Worm (Caenorhabditis elegans): ENCODE measurements around the gene dpf-4.

DNA sequence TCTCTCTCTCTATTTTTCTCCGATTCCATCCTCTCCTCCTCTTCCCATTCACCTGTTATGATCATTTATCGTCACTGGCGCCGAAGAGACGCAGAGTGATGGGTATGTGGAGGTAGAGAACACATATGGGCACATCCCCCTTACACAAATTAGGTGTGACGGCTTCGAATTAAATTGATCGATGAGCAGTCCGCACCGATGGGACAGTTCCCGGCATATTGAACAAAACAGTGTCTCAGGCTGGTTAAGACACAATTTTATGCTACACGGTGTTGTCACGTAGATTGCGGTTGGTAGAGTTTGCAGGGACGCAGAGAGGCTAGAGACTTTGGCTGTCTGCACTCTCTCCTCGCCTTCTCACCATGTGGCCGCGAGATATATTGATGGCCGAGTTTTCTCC is 44.3 kb upstream of the dpf-4 start, which contains the start of gene R12B2.7:
- TF ChIP-seq zag-1 (tag; optimal IDR thresholded peaks at IDR 0.05): no peak
- no peak for TF ChIP-seq nhr-11 (tag; optimal IDR thresholded peaks at IDR 0.05)
- TF ChIP-seq snpc-4 (tag; optimal IDR thresholded peaks at IDR 0.05): no peak
- TF ChIP-seq unc-130 (tag; optimal IDR thresholded peaks at IDR 0.05): peak; percentile 58
- no peak for TF ChIP-seq lir-3 (tag; optimal IDR thresholded peaks at IDR 0.05; ENCODE audit: poor library complexity)
- TF ChIP-seq ama-1 (optimal IDR thresholded peaks at IDR 0.05): no peak
- TF ChIP-seq nhr-90 (tag; optimal IDR thresholded peaks at IDR 0.05; ENCODE audit: poor library complexity): peak; percentile 39
- TF ChIP-seq alr-1 (tag; optimal IDR thresholded peaks at IDR 0.05; ENCODE audit: borderline replicate concordance): no peak
- peak; percentile 42; the same call in 1 of the 2 replicates for TF ChIP-seq grh-1 (GFP tag; IDR thresholded peaks at IDR 0.05)
- TF ChIP-seq aly-2 (tag; optimal IDR thresholded peaks at IDR 0.05): no peak
- TF ChIP-seq nhr-12 (tag; optimal IDR thresholded peaks at IDR 0.05): no peak

Measured in whole organism, L1 larva.